Fruit fly (Drosophila melanogaster) whole organism, embryonic: ENCODE data around the gene sob.
A peak's percentile ranks its signal among the peaks of the same experiment; 100 is the strongest.

ENCODE experiments used
- Atf-2 ChIP-seq: fragments of 200-800 bp; sonication (Bioruptor generic); optimal IDR thresholded peaks from 2 replicates; lab custom pipeline; 2016; ENCODE audit warnings: missing biosample characterization, missing genetic modification characterization
- Bgb ChIP-seq: fragments of 200-800 bp; sonication (Bioruptor generic); IDR thresholded peaks from 2 replicates; pipeline ENCODE4 v1.3.6; 2022; ENCODE audit warnings: missing biosample characterization, missing genetic modification characterization; ENCODE audit not compliant: partially characterized antibody
- CG10321 ChIP-seq: fragments of 200-800 bp; sonication (Bioruptor generic); IDR thresholded peaks from 2 replicates; pipeline ENCODE4 v1.3.6; 2022; ENCODE audit warnings: missing biosample characterization, missing genetic modification characterization
- CG11696 ChIP-seq: fragments of 200-800 bp; sonication (Bioruptor generic); IDR thresholded peaks from 2 replicates; pipeline ENCODE4 v1.3.6; 2022; ENCODE audit warnings: missing biosample characterization, missing genetic modification characterization
- CG12104 ChIP-seq: fragments of 200-800 bp; sonication (Bioruptor generic); optimal IDR thresholded peaks from 3 replicates; lab custom pipeline; 2016; ENCODE audit warnings: missing biosample characterization, missing genetic modification characterization
- CG1529 ChIP-seq: fragments of 200-800 bp; sonication (Bioruptor generic); optimal IDR thresholded peaks from 3 replicates; lab custom pipeline; 2018; ENCODE audit warnings: missing biosample characterization, missing genetic modification characterization
- CG17385 ChIP-seq: fragments of 200-800 bp; sonication (Bioruptor generic); optimal IDR thresholded peaks from 3 replicates; lab custom pipeline; 2018; ENCODE audit warnings: missing biosample characterization, mild to moderate bottlenecking, missing genetic modification characterization
- CG18011 ChIP-seq: fragments of 200-800 bp; sonication (Bioruptor generic); optimal IDR thresholded peaks from 2 replicates; lab custom pipeline; 2017; ENCODE audit warnings: missing biosample characterization, missing genetic modification characterization, mild to moderate bottlenecking, moderate library complexity, missing genotype
- CG1832 ChIP-seq: fragments of 200-800 bp; sonication (Bioruptor generic); optimal IDR thresholded peaks from 2 replicates; lab custom pipeline; 2017; ENCODE audit warnings: missing biosample characterization, mild to moderate bottlenecking, missing genetic modification characterization, inconsistent platforms
- CG30431 ChIP-seq: fragments of 200-800 bp; sonication (Bioruptor generic); optimal IDR thresholded peaks from 2 replicates; lab custom pipeline; 2017; ENCODE audit warnings: missing biosample characterization, missing genetic modification characterization
- CG32532 ChIP-seq: fragments of 200-800 bp; sonication (Bioruptor generic); IDR thresholded peaks from 2 replicates; pipeline ENCODE4 v1.3.6; 2022; ENCODE audit warnings: missing biosample characterization, missing genetic modification characterization
- CG6765 ChIP-seq: fragments of 200-800 bp; sonication (Bioruptor generic); optimal IDR thresholded peaks from 3 replicates; lab custom pipeline; 2017; ENCODE audit warnings: missing biosample characterization, mild to moderate bottlenecking, missing genetic modification characterization
- CG8388 ChIP-seq: fragments of 200-800 bp; sonication (Bioruptor generic); optimal IDR thresholded peaks from 2 replicates; lab custom pipeline; 2019; ENCODE audit warnings: missing biosample characterization, mild to moderate bottlenecking, missing genetic modification characterization, moderate library complexity
- CG8478 ChIP-seq: fragments of >200 bp; optimal IDR thresholded peaks from 2 replicates; lab custom pipeline; 2018
- CoRest ChIP-seq: fragments of 200-800 bp; sonication (Bioruptor generic); optimal IDR thresholded peaks from 3 replicates; lab custom pipeline; 2018; ENCODE audit warnings: missing biosample characterization, mild to moderate bottlenecking, missing genetic modification characterization, moderate library complexity
- Deaf1 ChIP-seq: fragments of 200-800 bp; optimal IDR thresholded peaks from 3 replicates; lab custom pipeline; 2019; ENCODE audit warnings: missing biosample characterization, mild to moderate bottlenecking, missing genetic modification characterization, moderate library complexity
- Dp ChIP-seq: fragments of 200-800 bp; sonication (Bioruptor generic); optimal IDR thresholded peaks from 2 replicates; lab custom pipeline; 2018; ENCODE audit warnings: missing biosample characterization, mild to moderate bottlenecking, missing genetic modification characterization, moderate library complexity
- Jarid2 ChIP-seq: fragments of 200-800 bp; sonication (Bioruptor generic); optimal IDR thresholded peaks from 3 replicates; lab custom pipeline; 2017; ENCODE audit warnings: mild to moderate bottlenecking, missing biosample characterization, missing genetic modification reagents, missing genetic modification characterization
- MTF-1 ChIP-seq: fragments of 200-800 bp; sonication (Bioruptor generic); optimal IDR thresholded peaks from 2 replicates; lab custom pipeline; 2018; ENCODE audit warnings: missing biosample characterization, mild to moderate bottlenecking, missing genetic modification characterization, borderline replicate concordance
- Med ChIP-seq: fragments of 200-800 bp; sonication (Bioruptor generic); peaks from one replicate; lab custom pipeline; 2016; ENCODE audit warnings: missing biosample characterization, missing genetic modification characterization, mild to moderate bottlenecking, inconsistent platforms, moderate library complexity
- Nf-YA ChIP-seq: fragments of 200-800 bp; sonication (Bioruptor generic); IDR thresholded peaks from 2 replicates; pipeline ENCODE4 v1.3.6; 2022; ENCODE audit warnings: missing biosample characterization, missing genetic modification characterization
- Nf-YB ChIP-seq: fragments of 200-800 bp; sonication (Bioruptor generic); optimal IDR thresholded peaks from 3 replicates; lab custom pipeline; 2019; ENCODE audit warnings: missing biosample characterization, mild to moderate bottlenecking, missing genetic modification characterization, moderate library complexity
- Nf-YC ChIP-seq: fragments of 200-800 bp; optimal IDR thresholded peaks from 3 replicates; lab custom pipeline; 2019; ENCODE audit warnings: missing biosample characterization, mild to moderate bottlenecking, missing genetic modification characterization, moderate library complexity
- Opbp ChIP-seq: fragments of 200-800 bp; sonication (Bioruptor generic); IDR thresholded peaks from 3 replicates; pipeline ENCODE4 v1.3.6; 2022; ENCODE audit warnings: missing biosample characterization, missing genetic modification characterization; ENCODE audit not compliant: partially characterized antibody
- Pdp1 ChIP-seq, 2 experiments: fragments of 200-800 bp; sonication (Bioruptor generic); optimal IDR thresholded peaks; 3 replicates each; lab custom pipeline; 2016; ENCODE audit warnings: missing biosample characterization in 2 of 2, missing genetic modification characterization in 2 of 2, mild to moderate bottlenecking in 1 of 2, moderate library complexity in 1 of 2
- Poxn ChIP-seq: fragments of 200-800 bp; sonication (Bioruptor generic); IDR thresholded peaks from 2 replicates; pipeline ENCODE4 v1.3.6; 2022; ENCODE audit warnings: missing biosample characterization, missing genetic modification characterization
- Trl ChIP-seq, 3 experiments: fragments of >200 bp in 2 of 3; fragments of 200-800 bp in 1 of 3; sonication (Bioruptor generic) in 1 of 3; optimal IDR thresholded peaks; 2 replicates in 1 of 3; 3 replicates in 2 of 3; lab custom pipeline; 2016 to 2017; ENCODE audit warnings: missing biosample characterization in 1 of 3, missing genetic modification characterization in 1 of 3
- bbx ChIP-seq: fragments of 200-800 bp; sonication (Bioruptor generic); IDR thresholded peaks from 2 replicates; pipeline ENCODE4 v1.3.6; 2022; ENCODE audit warnings: missing biosample characterization, missing genetic modification characterization; ENCODE audit not compliant: partially characterized antibody
- bowl ChIP-seq: fragments of 200-800 bp; sonication (Bioruptor generic); IDR thresholded peaks from 2 replicates; pipeline ENCODE4 v1.3.6; 2022; ENCODE audit warnings: missing biosample characterization, missing genetic modification characterization
- cg ChIP-seq: fragments of 200-800 bp; sonication (Bioruptor generic); optimal IDR thresholded peaks from 3 replicates; lab custom pipeline; 2019; ENCODE audit warnings: missing biosample characterization, mild to moderate bottlenecking, missing genetic modification characterization, moderate library complexity
- chinmo ChIP-seq: fragments of 200-800 bp; sonication (Bioruptor generic); IDR thresholded peaks from 4 replicates; pipeline ENCODE4 v1.3.6; 2022; ENCODE audit warnings: missing biosample characterization, missing genetic modification characterization; ENCODE audit not compliant: partially characterized antibody
- chm ChIP-seq: fragments of 200-800 bp; sonication (Bioruptor generic); IDR thresholded peaks from 2 replicates; pipeline ENCODE4 v1.3.6; 2022; ENCODE audit warnings: missing biosample characterization, missing genetic modification characterization
- ci ChIP-seq: fragments of 200-800 bp; sonication (Bioruptor generic); IDR thresholded peaks from 3 replicates; pipeline ENCODE4 v1.3.6; 2022; ENCODE audit warnings: missing biosample characterization, missing genetic modification characterization
- ewg ChIP-seq: fragments of 200-800 bp; sonication (Bioruptor generic); optimal IDR thresholded peaks from 3 replicates; lab custom pipeline; 2017; ENCODE audit warnings: mild to moderate bottlenecking, missing biosample characterization, missing genetic modification reagents, missing genetic modification characterization
- fd64A ChIP-seq: fragments of 200-800 bp; sonication (Bioruptor generic); optimal IDR thresholded peaks from 3 replicates; lab custom pipeline; 2018; ENCODE audit warnings: missing biosample characterization, mild to moderate bottlenecking, missing genetic modification characterization
- hbn ChIP-seq: fragments of 200-800 bp; sonication (Bioruptor generic); IDR thresholded peaks from 2 replicates; pipeline ENCODE4 v1.3.6; 2022; ENCODE audit warnings: missing biosample characterization, missing genetic modification characterization; ENCODE audit not compliant: partially characterized antibody
- lov ChIP-seq, 2 experiments: fragments of 200-800 bp in 1 of 2; fragments of >200 bp in 1 of 2; sonication (Bioruptor generic) in 1 of 2; IDR thresholded peaks in 1 of 2; optimal IDR thresholded peaks in 1 of 2; 2 replicates in 1 of 2; 3 replicates in 1 of 2; pipeline versions ENCODE4 v1.3.6 to Lab custom; 2017 to 2022; ENCODE audit warnings: missing biosample characterization in 1 of 2, missing genetic modification characterization in 1 of 2
- nerfin-1 ChIP-seq: fragments of 200-800 bp; sonication (Bioruptor generic); optimal IDR thresholded peaks from 3 replicates; lab custom pipeline; 2019; ENCODE audit warnings: missing biosample characterization, mild to moderate bottlenecking, missing genetic modification characterization, moderate library complexity
- oc ChIP-seq: fragments of 200-800 bp; sonication (Bioruptor generic); optimal IDR thresholded peaks from 2 replicates; lab custom pipeline; 2018; ENCODE audit warnings: missing biosample characterization, mild to moderate bottlenecking, missing genetic modification characterization, moderate library complexity
- otp ChIP-seq: fragments of 200-800 bp; sonication (Bioruptor generic); IDR thresholded peaks from 3 replicates; pipeline ENCODE4, ENCODE4 v1.3.6; 2022; ENCODE audit warnings: missing biosample characterization, missing genetic modification characterization
- phol ChIP-seq: fragments of 200-800 bp; sonication (Bioruptor generic); optimal IDR thresholded peaks from 3 replicates; lab custom pipeline; 2018; ENCODE audit warnings: missing biosample characterization, mild to moderate bottlenecking, missing genetic modification characterization, moderate library complexity
- slou ChIP-seq: fragments of 200-800 bp; sonication (Bioruptor generic); optimal IDR thresholded peaks from 3 replicates; lab custom pipeline; 2016; ENCODE audit warnings: missing biosample characterization, missing genetic modification characterization
- sob ChIP-seq: fragments of 200-800 bp; sonication (Bioruptor generic); IDR thresholded peaks from 2 replicates; pipeline ENCODE4 v1.3.6; 2022; ENCODE audit warnings: missing biosample characterization, missing genetic modification characterization
- sr ChIP-seq: fragments of 200-800 bp; sonication (Bioruptor generic); IDR thresholded peaks from 3 replicates; pipeline ENCODE4 v1.3.6; 2022; ENCODE audit warnings: missing biosample characterization, missing genetic modification characterization
- sug ChIP-seq: fragments of 200-800 bp; optimal IDR thresholded peaks from 2 replicates; lab custom pipeline; 2019; ENCODE audit warnings: missing biosample characterization, mild to moderate bottlenecking, missing genetic modification characterization, moderate library complexity
- z ChIP-seq: fragments of 200-800 bp; sonication (Bioruptor generic); IDR thresholded peaks from 3 replicates; pipeline ENCODE4 v1.3.6; 2022; ENCODE audit warnings: missing biosample characterization, missing genetic modification characterization
- zfh2 ChIP-seq: fragments of 200-800 bp; sonication (Bioruptor generic); optimal IDR thresholded peaks from 2 replicates; lab custom pipeline; 2016; ENCODE audit warnings: missing biosample characterization, missing genetic modification characterization

sob gene

DNA sequence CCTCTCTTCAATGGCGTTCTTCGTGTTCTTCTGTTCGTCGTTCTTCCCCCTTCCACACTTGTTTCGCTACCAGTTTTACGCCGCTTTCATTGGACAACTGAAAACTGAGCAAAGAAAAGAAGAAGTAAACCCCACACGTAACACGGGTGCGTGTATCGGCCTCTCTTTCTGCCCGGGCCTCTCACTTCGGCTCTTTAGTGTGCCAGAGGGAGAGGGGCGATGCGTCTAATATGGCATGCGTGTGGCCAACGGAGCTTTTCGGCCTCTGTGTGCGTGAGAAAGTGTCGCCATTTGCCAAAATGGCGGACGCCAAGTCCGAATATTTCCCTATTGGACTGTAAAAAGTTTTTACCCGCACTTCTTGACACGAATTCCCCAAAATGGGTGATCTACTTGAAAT is 40.6 kb downstream of the sob start:
- TF ChIP-seq CG32532 (peak; percentile 17; the same call in 1 of the 2 replicates), nerfin-1 (no peak), Bgb (GFP tag; lab: Robert Waterston, UW) (peak; percentile 27; the same call in 1 of the 2 replicates), MTF-1 (GFP tag; lab: Kevin White, UChicago) (no peak), CG12104 (no peak), chinmo (GFP tag; lab: Robert Waterston, UW) (0 out of 4 replicates have a peak, but pooled peaks have one; percentile 10), CG10321 (peak; percentile 96), sr (GFP tag; lab: Robert Waterston, UW) (peak; percentile 39; the same call in 1 of the 3 replicates), Nf-YB (GFP tag; lab: Kevin White, UChicago) (peak; percentile 97), Jarid2 (GFP tag; lab: Kevin White, UChicago) (peak; percentile 36), Nf-YA (GFP tag; lab: Robert Waterston, UW) (peak; percentile 87), fd64A (GFP tag; lab: Kevin White, UChicago) (no peak), CG1832 (GFP tag; lab: Kevin White, UChicago) (peak; percentile 91), CoRest (peak; percentile 42), sug (peak; percentile 26), Dp (GFP tag; lab: Kevin White, UChicago) (no peak), zfh2 (GFP tag; lab: Kevin White, UChicago) (no peak), CG8478 (peak; percentile 81), chm (GFP tag; lab: Robert Waterston, UW) (peak; percentile 69), CG11696 (GFP tag; lab: Robert Waterston, UW) (no peak), ci (GFP tag; lab: Robert Waterston, UW) (0 out of 3 replicates have a peak, but pooled peaks have one; percentile 15), lov (optimal IDR thresholded peaks at IDR 0.05; lab: Kevin White, UChicago) (peak; percentile 4), lov (GFP tag; IDR thresholded peaks at IDR 0.05; lab: Robert Waterston, UW) (no peak), otp (GFP tag; lab: Robert Waterston, UW) (0 out of 3 replicates have a peak, but pooled peaks have one; percentile 23), cg (GFP tag; lab: Kevin White, UChicago) (peak; percentile 76), CG6765 (GFP tag; lab: Kevin White, UChicago) (no peak), Trl (optimal IDR thresholded peaks at IDR 0.05; lab: Kevin White, UChicago) (peak in 1 of 2 experiments; percentile 22), Trl (GFP tag; optimal IDR thresholded peaks at IDR 0.05; lab: Kevin White, UChicago) (no peak), bowl (GFP tag; lab: Robert Waterston, UW) (peak; percentile 62; the same call in 1 of the 2 replicates), slou (GFP tag; lab: Kevin White, UChicago) (no peak), Opbp (GFP tag; lab: Robert Waterston, UW) (peak; percentile 38; the same call in 1 of the 3 replicates), Med (GFP tag; lab: Kevin White, UChicago) (peak; percentile 36), CG30431 (GFP tag; lab: Kevin White, UChicago) (no peak), sob (GFP tag; lab: Robert Waterston, UW) (peak; percentile 82), CG17385 (peak; percentile 53), phol (peak; percentile 81), z (peak; percentile 89), Nf-YC (tag; lab: Kevin White, UChicago) (peak; percentile 98), bbx (GFP tag; lab: Robert Waterston, UW) (peak; percentile 23; the same call in 1 of the 2 replicates), Deaf1 (tag; lab: Kevin White, UChicago) (peak; percentile 63), CG18011 (GFP tag; lab: Kevin White, UChicago) (no peak), oc (tag; lab: Kevin White, UChicago) (peak; percentile 16), CG8388 (no peak), ewg (GFP tag; lab: Kevin White, UChicago) (peak; percentile 37), Atf-2 (GFP tag; lab: Kevin White, UChicago) (no peak), Pdp1 (GFP tag; optimal IDR thresholded peaks at IDR 0.05; lab: Kevin White, UChicago) (peak in 1 of 2 experiments; percentile 78), CG1529 (GFP tag; lab: Kevin White, UChicago) (no peak), Poxn (no peak), hbn (GFP tag; lab: Robert Waterston, UW) (no peak)
